Fruit fly (Drosophila melanogaster) whole organism, embryonic: ENCODE data around the gene grsm.

Experiments
- Asciz ChIP-seq: fragments of 200-800 bp; sonication (Bioruptor generic); optimal IDR thresholded peaks from 2 replicates; lab custom pipeline; 2017; ENCODE audit warnings: missing biosample characterization, mild to moderate bottlenecking, missing genetic modification characterization, missing genetic modification reagents
- B-H1 ChIP-seq: fragments of 200-800 bp; sonication (Bioruptor generic); IDR thresholded peaks from 3 replicates; pipeline ENCODE4 v1.3.6; 2022; ENCODE audit warnings: missing biosample characterization, missing genetic modification characterization
- Blimp-1 ChIP-seq: fragments of 200-800 bp; sonication (Bioruptor generic); optimal IDR thresholded peaks from 3 replicates; lab custom pipeline; 2018; ENCODE audit warnings: missing biosample characterization, missing genetic modification characterization, mild to moderate bottlenecking, moderate library complexity, missing genetic modification reagents
- CG10462 ChIP-seq: fragments of 200-800 bp; sonication (Bioruptor generic); optimal IDR thresholded peaks from 2 replicates; lab custom pipeline; 2016; ENCODE audit warnings: missing biosample characterization, missing genetic modification characterization
- CG10565 ChIP-seq: fragments of 200-800 bp; sonication (Bioruptor generic); optimal IDR thresholded peaks from 3 replicates; lab custom pipeline; 2016; ENCODE audit warnings: missing biosample characterization, mild to moderate bottlenecking, missing genetic modification characterization
- CG10654 ChIP-seq: fragments of 200-800 bp; sonication (Bioruptor generic); optimal IDR thresholded peaks from 2 replicates; lab custom pipeline; 2016; ENCODE audit warnings: missing biosample characterization, missing genetic modification characterization
- CG11696 ChIP-seq: fragments of 200-800 bp; sonication (Bioruptor generic); IDR thresholded peaks from 2 replicates; pipeline ENCODE4 v1.3.6; 2022; ENCODE audit warnings: missing biosample characterization, missing genetic modification characterization
- CG12659 ChIP-seq: fragments of 200-800 bp; sonication (Bioruptor generic); optimal IDR thresholded peaks from 3 replicates; lab custom pipeline; 2017; ENCODE audit warnings: mild to moderate bottlenecking, missing biosample characterization, missing genetic modification reagents, missing genetic modification characterization
- CG13624 ChIP-seq: fragments of 200-800 bp; sonication (Bioruptor generic); optimal IDR thresholded peaks from 2 replicates; lab custom pipeline; 2016; ENCODE audit warnings: missing biosample characterization, missing genetic modification characterization
- CG14014 ChIP-seq: fragments of 200-800 bp; sonication (Bioruptor generic); IDR thresholded peaks from 2 replicates; pipeline ENCODE4 v1.3.6; 2022; ENCODE audit warnings: missing biosample characterization, missing genetic modification characterization
- CG14710 ChIP-seq: fragments of 200-800 bp; sonication (Bioruptor generic); optimal IDR thresholded peaks from 3 replicates; lab custom pipeline; 2019; ENCODE audit warnings: missing biosample characterization, mild to moderate bottlenecking, missing genetic modification characterization, moderate library complexity
- CG1529 ChIP-seq: fragments of 200-800 bp; sonication (Bioruptor generic); optimal IDR thresholded peaks from 3 replicates; lab custom pipeline; 2018; ENCODE audit warnings: missing biosample characterization, missing genetic modification characterization
- CG16863 ChIP-seq: fragments of 200-800 bp; sonication (Bioruptor generic); optimal IDR thresholded peaks from 3 replicates; lab custom pipeline; 2016; ENCODE audit warnings: missing biosample characterization, missing genetic modification characterization
- CG17361 ChIP-seq: fragments of 200-800 bp; sonication (Bioruptor generic); IDR thresholded peaks from 3 replicates; pipeline ENCODE4 v1.3.6; 2022; ENCODE audit warnings: missing biosample characterization, missing genetic modification characterization
- CG18619 ChIP-seq: fragments of 200-800 bp; sonication (Bioruptor generic); optimal IDR thresholded peaks from 3 replicates; lab custom pipeline; 2017; ENCODE audit warnings: missing biosample characterization, mild to moderate bottlenecking, missing genetic modification characterization
- CG2199 ChIP-seq: fragments of 200-800 bp; sonication (Bioruptor generic); IDR thresholded peaks from 3 replicates; pipeline ENCODE4 v1.3.6; 2022; ENCODE audit warnings: missing biosample characterization, missing genetic modification characterization
- CG6654 ChIP-seq: fragments of 200-800 bp; sonication (Bioruptor generic); optimal IDR thresholded peaks from 2 replicates; lab custom pipeline; 2017; ENCODE audit warnings: missing biosample characterization, mild to moderate bottlenecking, missing genetic modification characterization
- CG6765 ChIP-seq: fragments of 200-800 bp; sonication (Bioruptor generic); optimal IDR thresholded peaks from 3 replicates; lab custom pipeline; 2017; ENCODE audit warnings: missing biosample characterization, mild to moderate bottlenecking, missing genetic modification characterization
- CG8290 ChIP-seq, 3 experiments: fragments of 200-800 bp; sonication (Bioruptor generic); optimal IDR thresholded peaks; 2 replicates each; lab custom pipeline; 2016 to 2019; ENCODE audit warnings: missing biosample characterization in 3 of 3, missing genetic modification characterization in 3 of 3, mild to moderate bottlenecking in 2 of 3, moderate library complexity in 1 of 3
- CG9437 ChIP-seq: fragments of 200-800 bp; sonication (Bioruptor generic); optimal IDR thresholded peaks from 2 replicates; lab custom pipeline; 2018; ENCODE audit warnings: missing biosample characterization, mild to moderate bottlenecking, missing genetic modification characterization
- ERR ChIP-seq: fragments of 200-800 bp; sonication (Bioruptor generic); optimal IDR thresholded peaks from 2 replicates; lab custom pipeline; 2016; ENCODE audit warnings: missing biosample characterization, missing genetic modification characterization
- Eip74EF ChIP-seq, 2 experiments: fragments of 200-800 bp in 1 of 2; fragments of >200 bp in 1 of 2; sonication (Bioruptor generic) in 1 of 2; optimal IDR thresholded peaks; 2 replicates each; lab custom pipeline; 2017 to 2019; ENCODE audit warnings: missing biosample characterization in 2 of 2, missing genetic modification characterization in 2 of 2, mild to moderate bottlenecking in 1 of 2, moderate library complexity in 1 of 2
- Med ChIP-seq: fragments of 200-800 bp; sonication (Bioruptor generic); peaks from one replicate; lab custom pipeline; 2016; ENCODE audit warnings: missing biosample characterization, missing genetic modification characterization, mild to moderate bottlenecking, inconsistent platforms, moderate library complexity
- NC2β ChIP-seq: fragments of 200-800 bp; sonication (Bioruptor generic); optimal IDR thresholded peaks from 2 replicates; lab custom pipeline; 2016; ENCODE audit warnings: missing biosample characterization, missing genetic modification characterization
- Ptx1 ChIP-seq: fragments of 200-800 bp; sonication (Bioruptor generic); IDR thresholded peaks from 2 replicates; pipeline ENCODE4 v1.3.6; 2022; ENCODE audit warnings: missing biosample characterization, missing genetic modification characterization
- Sry-δ ChIP-seq: fragments of 200-800 bp; sonication (Bioruptor generic); optimal IDR thresholded peaks from 2 replicates; lab custom pipeline; 2016; ENCODE audit warnings: missing biosample characterization, missing genetic modification characterization
- Xrp1 ChIP-seq: fragments of 200-800 bp; sonication (Bioruptor generic); IDR thresholded peaks from 2 replicates; pipeline ENCODE4 v1.3.6; 2022; ENCODE audit warnings: missing biosample characterization, missing genetic modification characterization
- YL-1 ChIP-seq: fragments of 200-800 bp; sonication (Bioruptor generic); optimal IDR thresholded peaks from 3 replicates; lab custom pipeline; 2017; ENCODE audit warnings: missing biosample characterization, mild to moderate bottlenecking, missing genetic modification characterization
- aop ChIP-seq: fragments of 200-800 bp; sonication (Bioruptor generic); IDR thresholded peaks from 2 replicates; pipeline ENCODE4 v1.3.6; 2022; ENCODE audit warnings: missing biosample characterization, missing genetic modification characterization
- cwo ChIP-seq: fragments of 200-800 bp; sonication (Bioruptor generic); optimal IDR thresholded peaks from 3 replicates; lab custom pipeline; 2017; ENCODE audit warnings: missing biosample characterization, missing genetic modification characterization, mild to moderate bottlenecking, moderate library complexity, missing genetic modification reagents
- dm ChIP-seq: fragments of 200-800 bp; sonication (Bioruptor generic); optimal IDR thresholded peaks from 3 replicates; lab custom pipeline; 2016; ENCODE audit warnings: missing biosample characterization, missing genetic modification characterization
- dmrt99B ChIP-seq: fragments of 200-800 bp; sonication (Bioruptor generic); optimal IDR thresholded peaks from 2 replicates; lab custom pipeline; 2018; ENCODE audit warnings: missing biosample characterization, mild to moderate bottlenecking, missing genetic modification characterization, moderate library complexity
- ftz-f1 ChIP-seq: fragments of 200-800 bp; sonication (Bioruptor generic); optimal IDR thresholded peaks from 2 replicates; lab custom pipeline; 2016; ENCODE audit warnings: missing biosample characterization, missing genetic modification characterization
- gcm2 ChIP-seq: fragments of 200-800 bp; sonication (Bioruptor generic); optimal IDR thresholded peaks from 2 replicates; lab custom pipeline; 2016; ENCODE audit warnings: missing biosample characterization, missing genetic modification characterization
- gsb ChIP-seq: fragments of 200-800 bp; sonication (Bioruptor generic); IDR thresholded peaks from 2 replicates; pipeline ENCODE4 v1.3.6; 2022; ENCODE audit warnings: missing biosample characterization, missing genetic modification characterization
- jing ChIP-seq: fragments of 200-800 bp; sonication (Bioruptor generic); optimal IDR thresholded peaks from 2 replicates; lab custom pipeline; 2018; ENCODE audit warnings: missing biosample characterization, mild to moderate bottlenecking, missing genetic modification characterization
- lab ChIP-seq: fragments of 200-800 bp; sonication (Bioruptor generic); optimal IDR thresholded peaks from 3 replicates; lab custom pipeline; 2017; ENCODE audit warnings: missing biosample characterization, missing genetic modification characterization, mild to moderate bottlenecking, moderate library complexity, missing genetic modification reagents
- lola ChIP-seq, 3 experiments: fragments of >200 bp in 2 of 3; fragments of 200-800 bp in 1 of 3; sonication (Bioruptor generic) in 1 of 3; optimal IDR thresholded peaks; 2 replicates each; lab custom pipeline; 2017 to 2019; ENCODE audit warnings: missing biosample characterization in 3 of 3, missing genetic modification characterization in 3 of 3, mild to moderate bottlenecking in 1 of 3, moderate library complexity in 1 of 3
- peb ChIP-seq: fragments of 200-800 bp; sonication (Bioruptor generic); IDR thresholded peaks from 2 replicates; pipeline ENCODE4 v1.3.6; 2022; ENCODE audit warnings: missing biosample characterization, missing genetic modification characterization
- phol ChIP-seq: fragments of 200-800 bp; sonication (Bioruptor generic); optimal IDR thresholded peaks from 3 replicates; lab custom pipeline; 2018; ENCODE audit warnings: missing biosample characterization, mild to moderate bottlenecking, missing genetic modification characterization, moderate library complexity
- pum ChIP-seq: fragments of 200-800 bp; sonication (Bioruptor generic); optimal IDR thresholded peaks from 2 replicates; lab custom pipeline; 2016; ENCODE audit warnings: missing biosample characterization, missing genetic modification characterization
- ranshi ChIP-seq: fragments of 200-800 bp; sonication (Bioruptor generic); IDR thresholded peaks from 2 replicates; pipeline ENCODE4 v1.3.6; 2022; ENCODE audit warnings: missing biosample characterization, missing genetic modification characterization
- salm ChIP-seq: fragments of 200-800 bp; sonication (Bioruptor generic); optimal IDR thresholded peaks from 2 replicates; lab custom pipeline; 2018; ENCODE audit warnings: missing biosample characterization, mild to moderate bottlenecking, missing genetic modification characterization
- sens ChIP-seq: fragments of 200-800 bp; sonication (Bioruptor generic); peaks from one replicate; lab custom pipeline; 2016; ENCODE audit warnings: missing biosample characterization, missing genetic modification characterization
- slou ChIP-seq: fragments of 200-800 bp; sonication (Bioruptor generic); optimal IDR thresholded peaks from 3 replicates; lab custom pipeline; 2016; ENCODE audit warnings: missing biosample characterization, missing genetic modification characterization
- sqz ChIP-seq: fragments of 200-800 bp; sonication (Bioruptor generic); optimal IDR thresholded peaks from 3 replicates; lab custom pipeline; 2018; ENCODE audit warnings: missing biosample characterization, mild to moderate bottlenecking, missing genetic modification characterization
- tio ChIP-seq: fragments of 200-800 bp; sonication (Bioruptor generic); optimal IDR thresholded peaks from 2 replicates; lab custom pipeline; 2017; ENCODE audit warnings: missing biosample characterization, missing genetic modification characterization, inconsistent platforms
- zfh1 ChIP-seq: fragments of 200-800 bp; sonication (Bioruptor generic); IDR thresholded peaks from 3 replicates; pipeline ENCODE4 v1.3.6; 2022; ENCODE audit warnings: missing biosample characterization, missing genetic modification characterization

The grsm gene

dm6 chr3R:12981334-12982166, 14.0 kb upstream of the grsm start (continued):
- TF ChIP-seq zfh1 (GFP tag; lab: Robert Waterston, UW) (0 out of 3 replicates have a peak, but pooled peaks have one; percentile 58), lab (GFP tag; lab: Kevin White, UChicago) (peak; percentile 81), CG17361 (GFP tag; lab: Robert Waterston, UW) (peak; percentile 73), gcm2 (GFP tag; lab: Kevin White, UChicago) (peak; percentile 11), dmrt99B (tag; lab: Kevin White, UChicago) (peak; percentile 78), jing (peak; percentile 0), CG10462 (GFP tag; lab: Kevin White, UChicago) (peak; percentile 19), peb (GFP tag; lab: Robert Waterston, UW) (no peak), CG2199 (GFP tag; lab: Robert Waterston, UW) (peak; percentile 25; the same call in 1 of the 3 replicates), gsb (GFP tag; lab: Robert Waterston, UW) (peak; percentile 25; the same call in 1 of the 2 replicates), CG1529 (GFP tag; lab: Kevin White, UChicago) (peak; percentile 23), Med (GFP tag; lab: Kevin White, UChicago) (peak; percentile 89), CG9437 (peak; percentile 63), CG8290 (GFP tag; optimal IDR thresholded peaks at IDR 0.05; lab: Kevin White, UChicago) (no peak), CG8290 (tag; optimal IDR thresholded peaks at IDR 0.05; lab: Kevin White, UChicago) (peak in 1 of 2 experiments; percentile 48), B-H1 (GFP tag; lab: Robert Waterston, UW) (peak; percentile 47; the same call in 1 of the 3 replicates), CG13624 (no peak), Sry-δ (GFP tag; lab: Kevin White, UChicago) (no peak), CG18619 (GFP tag; lab: Kevin White, UChicago) (peak; percentile 59), Xrp1 (GFP tag; lab: Robert Waterston, UW) (peak; percentile 59), CG10654 (GFP tag; lab: Kevin White, UChicago) (peak; percentile 58), Blimp-1 (GFP tag; lab: Kevin White, UChicago) (peak; percentile 64), CG14014 (peak; percentile 38; the same call in 1 of the 2 replicates), CG11696 (GFP tag; lab: Robert Waterston, UW) (peak; percentile 91), aop (no peak), NC2β (GFP tag; lab: Kevin White, UChicago) (no peak), CG12659 (GFP tag; lab: Kevin White, UChicago) (peak; percentile 41), lola (GFP tag; optimal IDR thresholded peaks at IDR 0.05; lab: Kevin White, UChicago) (peak in 2 of 3 experiments; percentile 65 to 68), phol (tag; lab: Kevin White, UChicago) (peak; percentile 78), salm (tag; lab: Kevin White, UChicago) (peak; percentile 7), CG16863 (GFP tag; lab: Kevin White, UChicago) (peak; percentile 9), pum (GFP tag; lab: Kevin White, UChicago) (no peak), sqz (GFP tag; lab: Kevin White, UChicago) (no peak), CG6654 (GFP tag; lab: Kevin White, UChicago) (peak; percentile 49), tio (GFP tag; lab: Kevin White, UChicago) (peak; percentile 70), slou (GFP tag; lab: Kevin White, UChicago) (peak; percentile 33), Asciz (GFP tag; lab: Kevin White, UChicago) (peak; percentile 17), CG10565 (GFP tag; lab: Kevin White, UChicago) (no peak), ERR (no peak), CG6765 (GFP tag; lab: Kevin White, UChicago) (peak; percentile 53), cwo (GFP tag; lab: Kevin White, UChicago) (peak; percentile 68), Eip74EF (GFP tag; optimal IDR thresholded peaks at IDR 0.05; lab: Kevin White, UChicago) (peak in 1 of 2 experiments; percentile 71), ftz-f1 (no peak), dm (GFP tag; lab: Kevin White, UChicago) (no peak), ranshi (GFP tag; lab: Robert Waterston, UW) (peak; percentile 41; the same call in 1 of the 2 replicates), sens (GFP tag; lab: Kevin White, UChicago) (peak; percentile 80), CG14710 (tag; lab: Kevin White, UChicago) (peak; percentile 59), YL-1 (no peak), Ptx1 (peak; percentile 76)
